Fruit fly (Drosophila melanogaster) whole organism: Measurements from ENCODE around the gene cpo.

ENCODE experiments used
- CG8478 ChIP-seq: fragments of >200 bp; optimal IDR thresholded peaks from 2 replicates; lab custom pipeline; 2018; ENCODE audit warnings: inconsistent platforms
- Dll ChIP-seq: fragments of >200 bp; optimal IDR thresholded peaks from 2 replicates; lab custom pipeline; 2017
- EcR ChIP-seq, 2 experiments: fragments of >200 bp; optimal IDR thresholded peaks; 2 replicates each; lab custom pipeline; 2017; ENCODE audit warnings: missing biosample characterization in 2 of 2, missing genetic modification characterization in 2 of 2, missing genetic modification reagents in 2 of 2
- pan ChIP-seq: fragments of >200 bp; optimal IDR thresholded peaks from 2 replicates; lab custom pipeline; 2017
- usp ChIP-seq: fragments of >200 bp; optimal IDR thresholded peaks from 2 replicates; lab custom pipeline; 2017; ENCODE audit warnings: missing biosample characterization, missing genetic modification characterization, mixed read lengths

DNA sequence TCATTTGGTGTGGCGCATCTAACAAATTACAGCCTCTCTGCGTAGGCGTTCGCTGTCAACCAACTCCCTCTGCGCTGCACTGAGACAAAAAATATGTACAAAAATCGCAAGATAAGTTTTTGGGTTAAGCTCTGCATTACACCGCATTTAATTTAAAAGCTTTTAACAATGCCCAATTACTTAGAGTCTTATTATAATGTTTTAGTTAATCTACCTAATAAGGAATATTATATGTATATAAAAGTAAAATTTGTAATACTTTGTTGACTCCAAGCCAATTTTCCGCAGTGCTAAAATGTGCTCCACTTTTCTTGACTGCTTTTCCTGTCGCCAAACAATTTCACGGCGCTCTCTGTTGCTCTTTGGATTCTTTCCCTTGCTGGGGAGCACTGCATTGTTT lies 36.1 kb downstream of the cpo start:
- TF ChIP-seq EcR (GFP tag; optimal IDR thresholded peaks at IDR 0.05; lab: Kevin White, UChicago) (no peak), usp (GFP tag; lab: Kevin White, UChicago) (no peak), Dll (no peak), CG8478 (lab: Kevin White, UChicago) (no peak), pan (no peak)
